Worm (Caenorhabditis elegans) whole organism, L4/young adult: ENCODE measurements around the gene F20G2.1.
A peak's percentile ranks its signal among the peaks of the same experiment; 100 is the strongest.

Experiments
- W03F9.2 ChIP-seq: fragments of 150-350 bp; optimal IDR thresholded peaks from 2 replicates; lab custom pipeline; 2014; ENCODE audit warnings: missing biosample characterization, missing genetic modification characterization
- him-1 ChIP-seq: sonication (generic microtip); optimal IDR thresholded peaks from 2 replicates; lab custom pipeline; 2016; ENCODE audit warnings: missing genotype, missing genetic modification reagents, missing genetic modification characterization, missing compliant biosample characterization

DNA sequence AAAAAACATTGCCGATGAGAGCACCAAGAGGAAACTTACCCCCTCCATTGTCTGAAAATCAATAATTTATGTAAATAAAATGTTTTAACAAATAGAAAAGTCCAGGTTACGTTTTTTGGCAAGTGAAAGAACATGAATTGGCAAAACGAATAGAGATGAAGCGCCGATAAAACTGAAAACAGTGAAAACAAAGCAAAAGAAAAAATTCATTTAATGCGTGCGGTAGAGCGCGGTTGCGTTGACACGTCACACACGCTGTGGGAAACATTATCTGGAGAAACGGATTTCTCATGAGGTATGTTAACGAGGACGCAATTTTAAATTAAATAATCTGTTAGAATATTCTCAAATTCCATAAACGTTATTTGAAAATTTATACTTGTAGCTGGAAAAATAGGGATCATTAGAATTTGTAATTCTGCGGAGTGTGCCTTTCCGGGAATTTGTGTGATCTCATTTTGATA lies 38.1 kb downstream of the F20G2.1 start, which contains the start of gene zipt-9:
- TF ChIP-seq W03F9.2 (tag; lab: Kevin White, UChicago) (no peak), him-1 (tag; lab: Kevin White, UChicago) (peak; percentile 30)
